Worm (Caenorhabditis elegans) whole organism, L2 larva: ENCODE data around the gene Y37D8A.8.

Source experiments
- R02D3.7 ChIP-seq: fragments of 150-350 bp; optimal IDR thresholded peaks from 2 replicates; lab custom pipeline; 2014; ENCODE audit warnings: missing biosample characterization, missing genetic modification characterization
- alr-1 ChIP-seq: fragments of 150-350 bp; optimal IDR thresholded peaks from 2 replicates; lab custom pipeline; 2014; ENCODE audit warnings: missing biosample characterization, missing genetic modification characterization
- aly-2 ChIP-seq: fragments of 150-350 bp; optimal IDR thresholded peaks from 2 replicates; lab custom pipeline; 2014; ENCODE audit warnings: missing biosample characterization, missing genetic modification characterization
- ceh-16 ChIP-seq: fragments of 150-350 bp; optimal IDR thresholded peaks from 2 replicates; lab custom pipeline; 2014; ENCODE audit warnings: missing biosample characterization, missing genetic modification characterization
- elt-1 ChIP-seq: fragments of 150-350 bp; optimal IDR thresholded peaks from 2 replicates; lab custom pipeline; 2014; ENCODE audit warnings: missing biosample characterization, missing genetic modification characterization
- elt-3 ChIP-seq: sonication (generic microtip); optimal IDR thresholded peaks from 2 replicates; lab custom pipeline; 2017; ENCODE audit warnings: missing biosample characterization, missing genetic modification characterization
- gmeb-1 ChIP-seq: fragments of 150-350 bp; optimal IDR thresholded peaks from 2 replicates; lab custom pipeline; 2014; ENCODE audit warnings: missing biosample characterization, missing genetic modification characterization
- mab-5 ChIP-seq: fragments of 150-350 bp; optimal IDR thresholded peaks from 2 replicates; lab custom pipeline; 2014; ENCODE audit warnings: missing biosample characterization, missing genetic modification characterization
- nhr-12 ChIP-seq: fragments of 150-350 bp; optimal IDR thresholded peaks from 2 replicates; lab custom pipeline; 2014; ENCODE audit warnings: missing biosample characterization, missing genetic modification characterization
- nhr-6 ChIP-seq: fragments of 150-350 bp; optimal IDR thresholded peaks from 2 replicates; lab custom pipeline; 2014; ENCODE audit warnings: missing biosample characterization, missing genetic modification characterization
- snpc-4 ChIP-seq: fragments of 150-350 bp; optimal IDR thresholded peaks from 2 replicates; lab custom pipeline; 2014; ENCODE audit warnings: missing biosample characterization, missing genetic modification characterization
- zag-1 ChIP-seq: fragments of 150-350 bp; optimal IDR thresholded peaks from 2 replicates; lab custom pipeline; 2014; ENCODE audit warnings: missing biosample characterization, missing genetic modification characterization

- no peak for TF ChIP-seq snpc-4 (tag; lab: Kevin White, UChicago)
- TF ChIP-seq alr-1 (tag; lab: Kevin White, UChicago): no peak
- TF ChIP-seq ceh-16: no peak
- TF ChIP-seq R02D3.7: no peak
- TF ChIP-seq nhr-12 (tag; lab: Kevin White, UChicago): no peak
- TF ChIP-seq elt-3 (tag; lab: Kevin White, UChicago): no peak
- no peak for TF ChIP-seq nhr-6 (tag; lab: Kevin White, UChicago)
- TF ChIP-seq zag-1: no peak
- TF ChIP-seq aly-2 (tag; lab: Kevin White, UChicago): no peak
- no peak for TF ChIP-seq elt-1 (tag; lab: Kevin White, UChicago)
- peak; percentile 10 for TF ChIP-seq gmeb-1 (tag; lab: Kevin White, UChicago)
- no peak for TF ChIP-seq mab-5 (tag; lab: Kevin White, UChicago)
Measured at ce11 chrIII:12870060-12870696, 5.4 kb downstream of the Y37D8A.8 start, which contains the start of gene Y37D8A.6.
